Fruit fly (Drosophila melanogaster) whole organism, embryonic: ENCODE results near the gene mld.

Experiments
- Bdp1 ChIP-seq: fragments of 200-800 bp; sonication (Bioruptor generic); optimal IDR thresholded peaks from 3 replicates; lab custom pipeline; 2016; ENCODE audit warnings: missing biosample characterization, missing genetic modification characterization
- CG10366 ChIP-seq: fragments of 200-800 bp; sonication (Bioruptor generic); IDR thresholded peaks from 2 replicates; pipeline ENCODE4 v1.3.6; 2022; ENCODE audit warnings: missing biosample characterization, missing genetic modification characterization
- CG12104 ChIP-seq: fragments of 200-800 bp; sonication (Bioruptor generic); optimal IDR thresholded peaks from 3 replicates; lab custom pipeline; 2016; ENCODE audit warnings: missing biosample characterization, missing genetic modification characterization
- CG13624 ChIP-seq: fragments of 200-800 bp; sonication (Bioruptor generic); optimal IDR thresholded peaks from 2 replicates; lab custom pipeline; 2016; ENCODE audit warnings: missing biosample characterization, missing genetic modification characterization
- CG13894 ChIP-seq: fragments of 200-800 bp; sonication (Bioruptor generic); optimal IDR thresholded peaks from 3 replicates; lab custom pipeline; 2018; ENCODE audit warnings: missing biosample characterization, mild to moderate bottlenecking, missing genetic modification characterization, moderate library complexity
- CG15696 ChIP-seq: fragments of 200-800 bp; sonication (Bioruptor generic); optimal IDR thresholded peaks from 2 replicates; lab custom pipeline; 2019; ENCODE audit warnings: missing biosample characterization, mild to moderate bottlenecking, missing genetic modification characterization, moderate library complexity
- CG17612 ChIP-seq: fragments of 200-800 bp; sonication (Bioruptor generic); IDR thresholded peaks from 2 replicates; pipeline ENCODE4 v1.3.6; 2022; ENCODE audit warnings: missing biosample characterization, missing genetic modification characterization
- CG18476 ChIP-seq: fragments of 200-800 bp; sonication (Bioruptor generic); optimal IDR thresholded peaks from 2 replicates; lab custom pipeline; 2016; ENCODE audit warnings: missing biosample characterization, mild to moderate bottlenecking, missing genetic modification characterization
- CG30020 ChIP-seq: fragments of 200-800 bp; optimal IDR thresholded peaks from 2 replicates; lab custom pipeline; 2019; ENCODE audit warnings: missing biosample characterization, mild to moderate bottlenecking, missing genetic modification characterization, moderate library complexity
- CG32767 ChIP-seq: fragments of 200-800 bp; sonication (Bioruptor generic); IDR thresholded peaks from 2 replicates; pipeline ENCODE4 v1.3.6; 2022; ENCODE audit warnings: missing biosample characterization, missing genetic modification characterization
- CG33557 ChIP-seq: fragments of 200-800 bp; sonication (Bioruptor generic); optimal IDR thresholded peaks from 2 replicates; lab custom pipeline; 2019; ENCODE audit warnings: missing biosample characterization, mild to moderate bottlenecking, missing genetic modification characterization, moderate library complexity
- CG34376 ChIP-seq: fragments of 200-800 bp; sonication (Bioruptor generic); optimal IDR thresholded peaks from 2 replicates; lab custom pipeline; 2018; ENCODE audit warnings: missing biosample characterization, mild to moderate bottlenecking, missing genetic modification characterization
- CG43689 ChIP-seq: fragments of 200-800 bp; sonication (Bioruptor generic); IDR thresholded peaks from 2 replicates; pipeline ENCODE4 v1.3.6; 2022; ENCODE audit warnings: missing biosample characterization, missing genetic modification characterization
- CG5180 ChIP-seq: fragments of 200-800 bp; sonication (Bioruptor generic); optimal IDR thresholded peaks from 3 replicates; lab custom pipeline; 2017; ENCODE audit warnings: missing biosample characterization, missing genetic modification characterization, mild to moderate bottlenecking, moderate library complexity, missing genetic modification reagents
- CG6254 ChIP-seq: fragments of 200-800 bp; sonication (Bioruptor generic); optimal IDR thresholded peaks from 3 replicates; lab custom pipeline; 2017; ENCODE audit warnings: mild to moderate bottlenecking, missing biosample characterization, missing genetic modification reagents, missing genetic modification characterization
- CG6765 ChIP-seq: fragments of 200-800 bp; sonication (Bioruptor generic); optimal IDR thresholded peaks from 3 replicates; lab custom pipeline; 2017; ENCODE audit warnings: missing biosample characterization, mild to moderate bottlenecking, missing genetic modification characterization
- CG7556 ChIP-seq: fragments of 200-800 bp; sonication (Bioruptor generic); optimal IDR thresholded peaks from 2 replicates; lab custom pipeline; 2017; ENCODE audit warnings: missing biosample characterization, mild to moderate bottlenecking, missing genetic modification characterization
- CG9876 ChIP-seq: fragments of 200-800 bp; sonication (Bioruptor generic); optimal IDR thresholded peaks from 2 replicates; lab custom pipeline; 2016; ENCODE audit warnings: missing biosample characterization, missing genetic modification characterization
- D ChIP-seq, 2 experiments: fragments of 200-800 bp in 1 of 2; fragments of >200 bp in 1 of 2; sonication (Bioruptor generic) in 1 of 2; optimal IDR thresholded peaks; 2 replicates in 1 of 2; 3 replicates in 1 of 2; lab custom pipeline; 2017; ENCODE audit warnings: mild to moderate bottlenecking in 1 of 2, missing biosample characterization in 1 of 2, missing genetic modification characterization in 1 of 2, missing genetic modification reagents in 1 of 2
- Dp ChIP-seq: fragments of 200-800 bp; sonication (Bioruptor generic); optimal IDR thresholded peaks from 2 replicates; lab custom pipeline; 2018; ENCODE audit warnings: missing biosample characterization, mild to moderate bottlenecking, missing genetic modification characterization, moderate library complexity
- HLH3B ChIP-seq: fragments of 200-800 bp; sonication (Bioruptor generic); IDR thresholded peaks from 2 replicates; pipeline ENCODE4 v1.3.6; 2022; ENCODE audit warnings: missing biosample characterization, missing genetic modification characterization
- HmgZ ChIP-seq: fragments of 200-800 bp; sonication (Bioruptor generic); optimal IDR thresholded peaks from 2 replicates; lab custom pipeline; 2018; ENCODE audit warnings: missing biosample characterization, mild to moderate bottlenecking, missing genetic modification characterization
- MTF-1 ChIP-seq: fragments of 200-800 bp; sonication (Bioruptor generic); optimal IDR thresholded peaks from 2 replicates; lab custom pipeline; 2018; ENCODE audit warnings: missing biosample characterization, mild to moderate bottlenecking, missing genetic modification characterization, borderline replicate concordance
- NC2α ChIP-seq: fragments of 200-800 bp; sonication (Bioruptor generic); optimal IDR thresholded peaks from 2 replicates; lab custom pipeline; 2016; ENCODE audit warnings: missing biosample characterization, missing genetic modification characterization
- NK7.1 ChIP-seq: fragments of 200-800 bp; sonication (Bioruptor generic); optimal IDR thresholded peaks from 3 replicates; lab custom pipeline; 2016; ENCODE audit warnings: missing biosample characterization, missing genetic modification characterization
- Optix ChIP-seq: fragments of 200-800 bp; sonication (Bioruptor generic); IDR thresholded peaks from 3 replicates; pipeline ENCODE4 v1.3.6; 2022; ENCODE audit warnings: missing biosample characterization, missing genetic modification characterization
- Ssrp ChIP-seq: fragments of 200-800 bp; sonication (Bioruptor generic); optimal IDR thresholded peaks from 2 replicates; lab custom pipeline; 2018; ENCODE audit warnings: missing biosample characterization, mild to moderate bottlenecking, missing genetic modification characterization, moderate library complexity
- ab ChIP-seq: fragments of 200-800 bp; sonication (Bioruptor generic); optimal IDR thresholded peaks from 2 replicates; lab custom pipeline; 2016; ENCODE audit warnings: missing biosample characterization, missing genetic modification characterization
- az2 ChIP-seq: fragments of 200-800 bp; sonication (Bioruptor generic); optimal IDR thresholded peaks from 3 replicates; lab custom pipeline; 2016; ENCODE audit warnings: missing biosample characterization, missing genetic modification characterization
- crol ChIP-seq: fragments of 200-800 bp; sonication (Bioruptor generic); IDR thresholded peaks from 2 replicates; pipeline ENCODE4 v1.3.6; 2022; ENCODE audit warnings: missing biosample characterization, missing genetic modification characterization
- dmrt11E ChIP-seq: fragments of 200-800 bp; sonication (Bioruptor generic); optimal IDR thresholded peaks from 3 replicates; lab custom pipeline; 2018; ENCODE audit warnings: missing biosample characterization, mild to moderate bottlenecking, missing genetic modification characterization, moderate library complexity
- dpn ChIP-seq, 2 experiments: fragments of 200-800 bp; sonication (Bioruptor generic); optimal IDR thresholded peaks; 3 replicates each; lab custom pipeline; 2016; ENCODE audit warnings: missing biosample characterization in 2 of 2, missing genetic modification characterization in 2 of 2
- ewg ChIP-seq: fragments of 200-800 bp; sonication (Bioruptor generic); optimal IDR thresholded peaks from 3 replicates; lab custom pipeline; 2017; ENCODE audit warnings: mild to moderate bottlenecking, missing biosample characterization, missing genetic modification reagents, missing genetic modification characterization
- ftz-f1 ChIP-seq: fragments of 200-800 bp; sonication (Bioruptor generic); optimal IDR thresholded peaks from 2 replicates; lab custom pipeline; 2016; ENCODE audit warnings: missing biosample characterization, missing genetic modification characterization
- gsb-n ChIP-seq: fragments of 200-800 bp; sonication (Bioruptor generic); optimal IDR thresholded peaks from 3 replicates; lab custom pipeline; 2018; ENCODE audit warnings: missing biosample characterization, mild to moderate bottlenecking, missing genetic modification characterization
- hb ChIP-seq: fragments of 200-800 bp; sonication (Bioruptor generic); IDR thresholded peaks from 3 replicates; pipeline ENCODE4 v1.3.6; 2022; ENCODE audit warnings: missing biosample characterization, missing genetic modification characterization; ENCODE audit not compliant: partially characterized antibody
- jing ChIP-seq: fragments of 200-800 bp; sonication (Bioruptor generic); optimal IDR thresholded peaks from 2 replicates; lab custom pipeline; 2018; ENCODE audit warnings: missing biosample characterization, mild to moderate bottlenecking, missing genetic modification characterization
- klu ChIP-seq: fragments of 200-800 bp; sonication (Bioruptor generic); IDR thresholded peaks from 2 replicates; pipeline ENCODE4 v1.3.6; 2022; ENCODE audit warnings: missing biosample characterization, missing genetic modification characterization
- kni ChIP-seq: fragments of 200-800 bp; sonication (Bioruptor generic); optimal IDR thresholded peaks from 3 replicates; lab custom pipeline; 2017; ENCODE audit warnings: mild to moderate bottlenecking, missing biosample characterization, missing genetic modification reagents, missing genetic modification characterization
- lbe ChIP-seq: fragments of 200-800 bp; sonication (Bioruptor generic); optimal IDR thresholded peaks from 2 replicates; lab custom pipeline; 2016; ENCODE audit warnings: missing biosample characterization, mild to moderate bottlenecking, missing genetic modification characterization
- nmo ChIP-seq: fragments of 200-800 bp; sonication (Bioruptor generic); optimal IDR thresholded peaks from 2 replicates; lab custom pipeline; 2018; ENCODE audit warnings: missing biosample characterization, mild to moderate bottlenecking, missing genetic modification characterization, moderate library complexity
- peb ChIP-seq: fragments of 200-800 bp; sonication (Bioruptor generic); IDR thresholded peaks from 2 replicates; pipeline ENCODE4 v1.3.6; 2022; ENCODE audit warnings: missing biosample characterization, missing genetic modification characterization
- pita ChIP-seq: fragments of 200-800 bp; sonication (Bioruptor generic); optimal IDR thresholded peaks from 2 replicates; lab custom pipeline; 2017; ENCODE audit warnings: missing biosample characterization, mild to moderate bottlenecking, missing genetic modification characterization
- prd ChIP-seq, 3 experiments: fragments of >200 bp in 2 of 3; fragments of 200-800 bp in 1 of 3; sonication (Bioruptor generic) in 1 of 3; optimal IDR thresholded peaks in 2 of 3; IDR thresholded peaks in 1 of 3; 2 replicates in 2 of 3; 3 replicates in 1 of 3; pipeline versions ENCODE4 v1.3.6 to Lab custom; 2017 to 2022; ENCODE audit warnings: missing biosample characterization in 1 of 3, missing genetic modification characterization in 1 of 3
- run ChIP-seq: fragments of 200-800 bp; sonication (Bioruptor generic); optimal IDR thresholded peaks from 3 replicates; lab custom pipeline; 2018; ENCODE audit warnings: missing biosample characterization, mild to moderate bottlenecking, missing genetic modification characterization
- sim ChIP-seq: fragments of 200-800 bp; sonication (Bioruptor generic); IDR thresholded peaks from 2 replicates; pipeline ENCODE4 v1.3.6; 2022; ENCODE audit warnings: missing biosample characterization, missing genetic modification characterization
- sisA ChIP-seq: fragments of 200-800 bp; sonication (Bioruptor generic); IDR thresholded peaks from 2 replicates; pipeline ENCODE4 v1.3.6; 2022; ENCODE audit warnings: missing biosample characterization, missing genetic modification characterization
- sr ChIP-seq: fragments of 200-800 bp; sonication (Bioruptor generic); IDR thresholded peaks from 3 replicates; pipeline ENCODE4 v1.3.6; 2022; ENCODE audit warnings: missing biosample characterization, missing genetic modification characterization
- zen ChIP-seq: fragments of 200-800 bp; sonication (Bioruptor generic); optimal IDR thresholded peaks from 3 replicates; lab custom pipeline; 2018; ENCODE audit warnings: missing biosample characterization, mild to moderate bottlenecking, missing genetic modification characterization, moderate library complexity
- zfh1 ChIP-seq: fragments of 200-800 bp; sonication (Bioruptor generic); IDR thresholded peaks from 3 replicates; pipeline ENCODE4 v1.3.6; 2022; ENCODE audit warnings: missing biosample characterization, missing genetic modification characterization

mld gene

DNA sequence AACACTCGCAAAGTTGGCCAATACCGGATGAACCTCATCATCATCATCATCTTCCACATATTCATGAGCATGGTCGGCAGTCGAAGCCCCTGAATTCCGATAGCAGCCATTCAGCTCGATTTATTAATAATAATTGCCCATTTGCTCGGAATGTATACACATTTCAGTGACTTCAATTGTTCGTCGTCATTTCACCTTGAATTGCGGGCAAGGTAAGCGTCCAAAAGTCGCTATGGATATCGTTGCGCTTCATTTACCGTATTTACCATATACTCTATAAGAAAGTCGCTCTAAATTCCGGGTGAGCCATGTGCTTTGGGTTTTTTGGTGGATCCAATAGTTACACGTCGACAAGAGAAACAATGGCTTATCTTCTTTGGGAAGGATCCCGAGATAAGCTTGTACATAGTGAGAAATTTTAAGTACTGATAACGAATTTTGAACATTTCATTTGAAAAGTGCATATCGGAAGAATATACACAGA lies 40.6 kb downstream of the mld start (continued):
- TF ChIP-seq nmo (GFP tag; lab: Kevin White, UChicago) (peak; percentile 25), az2 (peak; percentile 7), D (optimal IDR thresholded peaks at IDR 0.05; lab: Kevin White, UChicago) (no peak), D (GFP tag; optimal IDR thresholded peaks at IDR 0.05; lab: Kevin White, UChicago) (no peak), NC2α (GFP tag; lab: Kevin White, UChicago) (no peak), Ssrp (tag; lab: Kevin White, UChicago) (peak; percentile 9), CG12104 (GFP tag; lab: Kevin White, UChicago) (peak; percentile 22), jing (GFP tag; lab: Kevin White, UChicago) (no peak), CG17612 (GFP tag; lab: Robert Waterston, UW) (no peak), crol (no peak), HmgZ (tag; lab: Kevin White, UChicago) (no peak), peb (GFP tag; lab: Robert Waterston, UW) (no peak), CG5180 (GFP tag; lab: Kevin White, UChicago) (no peak), HLH3B (no peak), sisA (GFP tag; lab: Robert Waterston, UW) (no peak), CG15696 (tag; lab: Kevin White, UChicago) (peak; percentile 2), CG30020 (tag; lab: Kevin White, UChicago) (no peak), gsb-n (tag; lab: Kevin White, UChicago) (no peak), Bdp1 (peak; percentile 3), CG18476 (no peak), dmrt11E (no peak), Optix (GFP tag; lab: Robert Waterston, UW) (no peak), pita (GFP tag; lab: Kevin White, UChicago) (no peak), CG7556 (peak; percentile 2), run (tag; lab: Kevin White, UChicago) (no peak), CG33557 (GFP tag; lab: Kevin White, UChicago) (no peak), ewg (no peak), ab (GFP tag; lab: Kevin White, UChicago) (no peak), CG10366 (GFP tag; lab: Robert Waterston, UW) (peak; percentile 22; the same call in 1 of the 2 replicates), MTF-1 (no peak), klu (GFP tag; lab: Robert Waterston, UW) (no peak), zen (tag; lab: Kevin White, UChicago) (no peak), lbe (GFP tag; lab: Kevin White, UChicago) (no peak), ftz-f1 (GFP tag; lab: Kevin White, UChicago) (no peak), CG32767 (GFP tag; lab: Robert Waterston, UW) (no peak), sr (no peak), Dp (GFP tag; lab: Kevin White, UChicago) (no peak), prd (optimal IDR thresholded peaks at IDR 0.05; lab: Kevin White, UChicago) (no peak), prd (GFP tag; IDR thresholded peaks at IDR 0.05; lab: Robert Waterston, UW) (peak; percentile 31; the same call in 1 of the 3 replicates), zfh1 (GFP tag; lab: Robert Waterston, UW) (no peak), CG6254 (GFP tag; lab: Kevin White, UChicago) (no peak), hb (GFP tag; lab: Robert Waterston, UW) (no peak), dpn (GFP tag; optimal IDR thresholded peaks at IDR 0.05; lab: Kevin White, UChicago) (peak in 1 of 2 experiments; percentile 39), CG13894 (tag; lab: Kevin White, UChicago) (no peak), CG6765 (peak; percentile 32), CG43689 (peak; percentile 30; the same call in 1 of the 2 replicates), CG9876 (GFP tag; lab: Kevin White, UChicago) (no peak), kni (GFP tag; lab: Kevin White, UChicago) (no peak), sim (GFP tag; lab: Robert Waterston, UW) (no peak), CG34376 (GFP tag; lab: Kevin White, UChicago) (no peak), CG13624 (GFP tag; lab: Kevin White, UChicago) (no peak), NK7.1 (GFP tag; lab: Kevin White, UChicago) (peak; percentile 0)
